Fruit fly (Drosophila melanogaster): ENCODE data around the gene Ccdc85.

The Ccdc85 gene

DNA sequence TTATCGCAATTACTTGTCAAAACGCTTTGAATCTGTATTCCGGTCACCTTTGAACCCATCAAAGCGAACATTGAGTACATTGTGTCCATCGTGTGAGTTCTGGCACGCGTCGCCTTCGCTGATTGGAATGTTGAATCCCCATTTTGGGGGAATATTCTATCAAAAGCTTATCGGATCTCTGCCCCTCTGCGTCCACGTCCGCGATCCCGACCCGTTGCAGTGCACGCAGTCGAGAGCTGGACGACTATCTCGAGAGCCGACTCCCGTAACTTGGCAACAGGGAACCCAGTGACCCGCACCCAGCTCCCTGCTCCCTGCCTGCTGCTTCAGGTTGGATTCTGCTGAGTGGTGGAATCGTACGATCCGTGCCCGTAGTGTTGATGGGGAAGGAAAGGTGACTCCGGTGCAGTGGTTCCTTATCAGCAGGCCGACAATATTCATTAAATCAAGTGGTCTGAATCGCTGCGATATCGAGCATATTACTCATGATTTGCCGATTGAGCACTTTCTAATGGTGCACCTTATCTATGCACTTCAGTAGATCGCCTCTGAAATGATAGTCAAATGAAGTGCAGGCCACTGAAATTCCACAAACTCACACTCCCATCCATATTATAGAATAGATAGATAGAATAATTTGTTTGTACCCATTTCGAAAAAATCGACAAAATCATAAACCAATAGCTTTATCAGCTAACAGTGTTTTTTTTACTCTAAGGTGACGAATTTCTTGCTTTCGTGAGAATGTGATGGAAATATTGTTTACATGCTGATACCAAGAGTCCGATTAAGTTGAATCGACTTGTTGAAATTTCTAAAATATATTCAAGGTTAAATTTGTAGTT lies 45.8 kb downstream of the Ccdc85 start:
- no peak for TF ChIP-seq Dll (optimal IDR thresholded peaks at IDR 0.05)
- TF ChIP-seq EcR (GFP tag; optimal IDR thresholded peaks at IDR 0.05) = no peak
- TF ChIP-seq psq (optimal IDR thresholded peaks at IDR 0.05) = no peak
- no peak for TF ChIP-seq usp (GFP tag; optimal IDR thresholded peaks at IDR 0.05)

DNA sequence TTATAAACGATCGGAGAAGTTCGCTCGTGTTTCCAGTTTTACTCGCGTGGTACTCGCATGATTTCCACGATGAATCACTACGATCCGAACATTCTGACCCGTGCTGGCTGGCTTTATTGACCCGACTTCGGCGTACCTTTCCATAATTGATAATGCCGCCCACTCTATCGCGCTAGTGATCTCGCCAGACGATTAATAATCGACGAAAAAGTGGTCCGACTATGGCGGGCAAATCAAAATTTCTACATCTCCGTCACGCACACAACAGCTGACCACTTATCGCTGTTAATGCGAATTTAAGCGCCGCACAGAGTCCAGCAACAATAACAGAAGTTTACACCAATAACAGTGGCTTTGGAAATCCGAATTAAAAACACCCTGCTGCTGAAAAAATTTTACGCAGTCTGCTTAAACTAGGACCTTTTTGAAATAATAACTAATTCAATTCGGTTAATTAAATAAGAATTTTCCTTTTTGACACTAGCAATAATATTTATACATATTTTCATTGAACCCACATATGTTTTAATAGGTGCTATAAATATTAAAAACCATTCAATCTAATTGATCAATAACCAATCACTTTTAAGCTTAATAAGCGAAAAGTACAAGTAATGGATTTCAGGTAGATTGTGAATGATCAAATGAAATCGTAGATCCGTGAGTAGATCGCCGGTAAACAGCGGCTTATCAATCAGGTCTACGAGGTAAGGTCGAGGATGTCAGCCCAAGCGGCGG lies 56.8 kb downstream of the Ccdc85 start:
- TF ChIP-seq pan (optimal IDR thresholded peaks at IDR 0.05) (no peak), psq (optimal IDR thresholded peaks at IDR 0.05) (no peak), Dll (optimal IDR thresholded peaks at IDR 0.05) (no peak), usp (GFP tag; optimal IDR thresholded peaks at IDR 0.05) (no peak), EcR (GFP tag; optimal IDR thresholded peaks at IDR 0.05) (no peak), CG8478 (optimal IDR thresholded peaks at IDR 0.05) (no peak)

- peak; percentile 22 for TF ChIP-seq Dll (optimal IDR thresholded peaks at IDR 0.05)
- no peak for TF ChIP-seq EcR (GFP tag; optimal IDR thresholded peaks at IDR 0.05)
Observed at dm6 chr2L:3056448-3056790, 57.3 kb downstream of the Ccdc85 start, which contains the start of gene FASN1. FASN1 (plus strand) TSS chr2L:3056598.

DNA sequence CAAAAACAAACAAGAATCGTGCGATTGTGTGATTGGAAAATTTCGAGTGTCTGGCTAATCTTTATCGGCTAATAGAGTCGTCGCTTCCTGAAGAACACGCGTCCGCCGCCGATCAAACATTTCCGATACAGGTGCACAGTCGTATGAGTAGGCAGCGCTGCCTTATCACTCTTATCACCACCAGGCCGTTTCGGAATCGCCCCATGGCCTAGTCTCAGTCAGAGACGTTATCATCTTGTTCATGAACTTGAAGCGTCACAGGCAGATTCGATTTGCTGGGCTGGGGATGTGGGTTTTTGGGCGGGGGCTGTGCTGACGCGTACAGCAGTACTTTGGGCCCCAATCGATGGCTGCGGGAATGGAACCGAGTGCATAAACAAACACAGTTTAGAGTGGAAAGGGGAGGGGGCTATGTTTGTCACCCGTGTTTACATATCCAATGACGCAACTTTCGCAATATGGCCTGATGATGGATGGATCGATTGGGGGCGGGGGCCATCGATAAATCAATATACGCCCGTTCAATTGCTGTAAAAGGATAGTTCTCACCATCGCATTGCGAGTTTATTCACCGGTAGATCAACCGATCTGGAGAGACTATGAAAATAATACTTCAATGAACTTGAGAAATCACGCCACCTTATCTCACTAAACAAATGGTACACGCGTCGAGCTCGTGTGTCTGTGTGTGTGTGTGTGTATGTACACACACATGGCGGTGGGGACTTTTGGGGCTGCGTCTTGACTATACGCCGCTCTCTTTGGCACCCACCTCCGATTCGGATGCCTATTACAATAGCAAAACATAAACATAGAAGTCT lies 59.1 kb downstream of the Ccdc85 start:
- TF ChIP-seq psq (optimal IDR thresholded peaks at IDR 0.05) = no peak
- no peak for TF ChIP-seq pan (optimal IDR thresholded peaks at IDR 0.05)
- TF ChIP-seq EcR (GFP tag; optimal IDR thresholded peaks at IDR 0.05) = no peak
- no peak for TF ChIP-seq usp (GFP tag; optimal IDR thresholded peaks at IDR 0.05)
- no peak for TF ChIP-seq Dll (optimal IDR thresholded peaks at IDR 0.05)
- TF ChIP-seq CG8478 (optimal IDR thresholded peaks at IDR 0.05) = no peak

DNA sequence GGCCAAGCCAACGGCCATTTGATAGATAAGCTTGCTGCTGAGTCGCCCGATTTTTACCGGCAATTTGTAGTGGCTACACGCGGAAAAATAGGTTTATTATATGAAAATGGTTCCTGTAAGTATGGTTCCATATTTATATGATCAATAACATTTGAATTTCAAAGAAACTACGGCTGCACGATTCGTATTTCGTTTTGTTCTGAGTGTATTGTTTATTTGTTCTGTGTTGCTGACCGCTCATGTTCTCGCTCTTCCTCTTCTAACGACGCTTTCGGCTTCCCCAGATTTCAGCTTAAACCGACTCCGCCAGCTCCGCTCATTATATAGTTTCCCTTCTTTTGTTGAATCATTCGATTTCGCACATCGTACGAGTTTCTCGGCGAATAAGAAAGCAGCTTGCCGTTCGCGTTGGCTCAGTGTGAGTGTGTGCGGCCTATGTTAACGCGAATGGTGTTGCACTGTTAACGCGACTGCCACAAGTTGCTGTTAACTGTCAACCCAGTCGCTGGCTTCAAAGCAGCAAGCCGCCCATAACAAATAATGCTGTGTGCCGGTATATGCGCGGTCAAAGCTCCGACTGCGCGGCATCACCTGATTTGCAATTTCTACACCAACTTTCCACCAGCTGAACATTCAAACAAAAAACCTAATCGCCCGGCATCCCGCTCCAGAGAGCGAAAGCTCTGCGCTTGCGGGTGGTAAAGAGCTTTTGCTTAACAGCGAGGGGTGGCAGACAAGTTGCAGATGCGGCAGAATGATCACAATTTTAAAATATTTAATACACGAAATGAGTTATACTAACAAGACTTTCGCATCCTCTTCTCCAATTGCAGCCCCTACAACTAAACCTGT lies 59.9 kb downstream of the Ccdc85 start:
- TF ChIP-seq Dll (optimal IDR thresholded peaks at IDR 0.05) (no peak), CG8478 (optimal IDR thresholded peaks at IDR 0.05) (no peak), pan (optimal IDR thresholded peaks at IDR 0.05) (no peak), usp (GFP tag; optimal IDR thresholded peaks at IDR 0.05) (no peak), psq (optimal IDR thresholded peaks at IDR 0.05) (no peak), EcR (GFP tag; optimal IDR thresholded peaks at IDR 0.05) (no peak)

DNA sequence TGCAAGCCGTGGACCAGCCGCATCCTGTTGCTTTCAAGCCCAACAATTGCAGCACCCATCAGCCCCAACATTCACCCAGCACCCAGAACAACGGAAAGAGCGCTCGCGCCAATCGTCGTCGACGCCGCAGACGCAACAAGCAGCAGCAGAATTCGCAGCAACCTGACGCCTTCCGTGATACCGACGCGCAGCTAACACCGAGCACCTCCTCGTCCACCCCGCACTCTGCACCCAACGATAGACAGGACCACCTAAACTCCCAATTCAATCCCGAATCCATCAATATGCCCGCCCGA lies 60.5 kb downstream of the Ccdc85 start:
- no peak for TF ChIP-seq EcR (GFP tag; optimal IDR thresholded peaks at IDR 0.05)
- no peak for TF ChIP-seq Dll (optimal IDR thresholded peaks at IDR 0.05)
- no peak for TF ChIP-seq psq (optimal IDR thresholded peaks at IDR 0.05)
